Worm (Caenorhabditis elegans): ENCODE results near the gene K10G6.5.

ce11 chrII:3952967-3953366 lies 34.1 kb upstream of the K10G6.5 start:
- TF ChIP-seq R02D3.7 (tag; optimal IDR thresholded peaks at IDR 0.05) (no peak), skn-1 (tag; optimal IDR thresholded peaks at IDR 0.05) (no peak), egl-27 (tag; optimal IDR thresholded peaks at IDR 0.05) (no peak), ZK546.5 (tag; optimal IDR thresholded peaks at IDR 0.05) (no peak), nhr-237 (tag; optimal IDR thresholded peaks at IDR 0.05) (no peak)
